Fruit fly (Drosophila melanogaster): ENCODE data around the gene obst-H.

obst-H gene

DNA sequence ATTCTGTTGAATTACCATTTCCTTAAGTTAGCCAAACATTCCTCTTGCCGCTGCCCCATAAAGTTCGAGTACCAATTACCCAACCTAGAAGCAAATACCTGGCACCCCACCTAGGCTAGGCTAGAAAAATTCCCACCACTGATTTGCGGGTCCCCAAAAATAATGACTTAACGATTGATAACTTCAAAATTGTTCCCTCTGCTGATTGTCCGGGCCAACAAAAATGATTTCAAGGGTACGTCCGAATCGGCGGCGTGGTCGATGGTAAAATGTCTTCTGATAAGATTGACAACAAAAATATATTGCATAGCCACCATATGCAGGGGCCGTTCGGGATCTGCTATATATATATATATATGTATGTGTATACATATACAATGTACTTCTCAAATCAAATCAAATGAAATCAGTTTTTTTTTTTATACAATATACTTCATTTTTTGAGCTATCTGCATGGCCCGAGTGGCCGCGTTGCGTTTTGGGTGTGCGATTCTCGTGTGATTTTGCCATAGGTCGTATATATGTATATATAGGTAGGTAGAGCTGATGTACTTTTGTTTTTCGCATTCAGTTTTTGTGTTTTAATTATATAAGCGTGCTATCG lies 18.2 kb upstream of the obst-H start:
- TF ChIP-seq croc (GFP tag; conservative IDR thresholded peaks at IDR 0.05), result no peak
- 0 out of 4 replicates have a peak, but pooled peaks have one; percentile 59 for TF ChIP-seq chinmo (GFP tag; IDR thresholded peaks at IDR 0.05; ENCODE audit: partially characterized antibody)
- TF ChIP-seq CG16813 (GFP tag; IDR thresholded peaks at IDR 0.05; ENCODE audit: partially characterized antibody), result no peak
- no peak for TF ChIP-seq pnt (GFP tag; optimal IDR thresholded peaks at IDR 0.05)
- TF ChIP-seq ems (GFP tag; optimal IDR thresholded peaks at IDR 0.05), result no peak
- TF ChIP-seq CG10267 (tag; optimal IDR thresholded peaks at IDR 0.05), result no peak
- TF ChIP-seq Doc3 (GFP tag; IDR thresholded peaks at IDR 0.05; ENCODE audit: partially characterized antibody), result no peak
- TF ChIP-seq TFAM (GFP tag; optimal IDR thresholded peaks at IDR 0.05), result no peak
- no peak for TF ChIP-seq CG14667 (GFP tag; IDR thresholded peaks at IDR 0.05)
- no peak for TF ChIP-seq CG3163 (GFP tag; optimal IDR thresholded peaks at IDR 0.05)
- TF ChIP-seq HmgZ (tag; optimal IDR thresholded peaks at IDR 0.05), result no peak
- TF ChIP-seq crol (GFP tag; IDR thresholded peaks at IDR 0.05), result no peak
- TF ChIP-seq Mes4 (GFP tag; optimal IDR thresholded peaks at IDR 0.05), result no peak
- TF ChIP-seq CG7786 (GFP tag; optimal IDR thresholded peaks at IDR 0.05), result no peak
- TF ChIP-seq CG18476 (GFP tag; optimal IDR thresholded peaks at IDR 0.05), result no peak
- TF ChIP-seq CG2712 (tag; optimal IDR thresholded peaks at IDR 0.05), result no peak
- peak; percentile 2 for TF ChIP-seq CG12769 (tag; optimal IDR thresholded peaks at IDR 0.05)
- TF ChIP-seq gcm2 (GFP tag; optimal IDR thresholded peaks at IDR 0.05), result no peak
- no peak for TF ChIP-seq wek (GFP tag; optimal IDR thresholded peaks at IDR 0.05)
- TF ChIP-seq CG10431 (GFP tag; optimal IDR thresholded peaks at IDR 0.05), result no peak
- no peak for TF ChIP-seq CG15601 (tag; optimal IDR thresholded peaks at IDR 0.05)
- TF ChIP-seq lmd (GFP tag; IDR thresholded peaks at IDR 0.05), result no peak
- TF ChIP-seq unc-4 (GFP tag; IDR thresholded peaks at IDR 0.05; ENCODE audit: partially characterized antibody), result no peak
- TF ChIP-seq luna (GFP tag; optimal IDR thresholded peaks at IDR 0.05), result no peak
- TF ChIP-seq Camta (GFP tag; optimal IDR thresholded peaks at IDR 0.05), result no peak
- peak; percentile 41 for TF ChIP-seq sd (tag; optimal IDR thresholded peaks at IDR 0.05)
- no peak for TF ChIP-seq ro (GFP tag; IDR thresholded peaks at IDR 0.05)
- no peak for TF ChIP-seq CrebB (tag; optimal IDR thresholded peaks at IDR 0.05)
- no peak for TF ChIP-seq Gug (GFP tag; IDR thresholded peaks at IDR 0.05)
- TF ChIP-seq Elba2 (GFP tag; optimal IDR thresholded peaks at IDR 0.05), result no peak
- no peak for TF ChIP-seq CG10654 (GFP tag; optimal IDR thresholded peaks at IDR 0.05)
- TF ChIP-seq CG30020 (tag; optimal IDR thresholded peaks at IDR 0.05), result no peak
- no peak for TF ChIP-seq stwl (tag; optimal IDR thresholded peaks at IDR 0.05)
- no peak for TF ChIP-seq zfh2 (GFP tag; optimal IDR thresholded peaks at IDR 0.05)
- no peak for TF ChIP-seq Hr3 (GFP tag; optimal IDR thresholded peaks at IDR 0.05)
- peak; percentile 29 for TF ChIP-seq grn (GFP tag; optimal IDR thresholded peaks at IDR 0.05)
- no peak for TF ChIP-seq ATbp (GFP tag; optimal IDR thresholded peaks at IDR 0.05)
- no peak for TF ChIP-seq psq (GFP tag; optimal IDR thresholded peaks at IDR 0.05)
- TF ChIP-seq hkb (optimal IDR thresholded peaks at IDR 0.05), result no peak
- TF ChIP-seq hkb (GFP tag; IDR thresholded peaks at IDR 0.05), result no peak
- TF ChIP-seq CG8388 (GFP tag; optimal IDR thresholded peaks at IDR 0.05), result no peak
- TF ChIP-seq Spps (tag; optimal IDR thresholded peaks at IDR 0.05), result no peak
- no peak for TF ChIP-seq HLH54F (GFP tag; optimal IDR thresholded peaks at IDR 0.05)
- no peak for TF ChIP-seq lbe (GFP tag; optimal IDR thresholded peaks at IDR 0.05)
- no peak for TF ChIP-seq CG7987 (GFP tag; optimal IDR thresholded peaks at IDR 0.05)
- no peak for TF ChIP-seq CG17361 (GFP tag; IDR thresholded peaks at IDR 0.05)
- TF ChIP-seq trem (tag; optimal IDR thresholded peaks at IDR 0.05), result no peak
- TF ChIP-seq seq (GFP tag; IDR thresholded peaks at IDR 0.05), result no peak
- TF ChIP-seq CG12104 (GFP tag; optimal IDR thresholded peaks at IDR 0.05), result no peak
- TF ChIP-seq exex (tag; optimal IDR thresholded peaks at IDR 0.05), result peak; percentile 80
- TF ChIP-seq crp (GFP tag; optimal IDR thresholded peaks at IDR 0.05), result no peak

Measured in whole organism, embryonic.